Worm (Caenorhabditis elegans) whole organism, L4 larva: ENCODE measurements around the gene C39B10.3.

Source experiments
- F49E8.2 ChIP-seq: sonication (generic microtip); optimal IDR thresholded peaks from 2 replicates; lab custom pipeline; 2016; ENCODE audit warnings: missing compliant biosample characterization, mild to moderate bottlenecking, missing genetic modification characterization, borderline replicate concordance
- aly-2 ChIP-seq: sonication (generic microtip); optimal IDR thresholded peaks from 2 replicates; lab custom pipeline; 2018; ENCODE audit warnings: missing biosample characterization, missing genetic modification characterization
- egl-27 ChIP-seq: sonication (generic microtip); optimal IDR thresholded peaks from 3 replicates; lab custom pipeline; 2017; ENCODE audit warnings: missing biosample characterization, missing genetic modification reagents, missing genetic modification characterization
- fos-1 ChIP-seq: fragments of 150-350 bp; optimal IDR thresholded peaks from 2 replicates; lab custom pipeline; 2014; ENCODE audit warnings: missing biosample characterization, missing genetic modification characterization
- mdl-1 ChIP-seq, 2 experiments: fragments of 150-350 bp in 1 of 2; sonication (generic microtip) in 1 of 2; optimal IDR thresholded peaks; 2 replicates each; lab custom pipeline; 2014 to 2017; ENCODE audit warnings: missing biosample characterization in 2 of 2, missing genetic modification characterization in 2 of 2
- nhr-237 ChIP-seq: sonication (generic microtip); optimal IDR thresholded peaks from 2 replicates; lab custom pipeline; 2017; ENCODE audit warnings: missing biosample characterization, missing genetic modification characterization
- pha-4 ChIP-seq, 2 experiments: fragments of 150-350 bp in 1 of 2; fragments of 200-800 bp in 1 of 2; sonication (Bioruptor generic) in 1 of 2; IDR thresholded peaks in 1 of 2; optimal IDR thresholded peaks in 1 of 2; 2 replicates each; pipeline versions ENCODE4 v1.3.6 to Lab custom; 2014 to 2022; ENCODE audit warnings: missing genetic modification characterization in 2 of 2, missing genetic modification reagents in 2 of 2, missing biosample characterization in 1 of 2, missing compliant biosample characterization in 1 of 2
- unc-62 ChIP-seq, 3 experiments: fragments of 150-350 bp in 1 of 3; sonication (generic microtip); optimal IDR thresholded peaks in 2 of 3; peaks in 1 of 3; 1 replicate in 1 of 3; 2 replicates in 2 of 3; lab custom pipeline; 2014 to 2017; ENCODE audit warnings: missing biosample characterization in 3 of 3, missing genetic modification characterization in 3 of 3, missing genetic modification reagents in 3 of 3, missing genotype in 1 of 3

ce11 chrX:10476573-10476972, 32.6 kb downstream of the C39B10.3 start, which contains the start of gene C39B10.7:
- TF ChIP-seq unc-62 (GFP tag; optimal IDR thresholded peaks at IDR 0.05 in 1 of 2; lab: Kevin White, UChicago) (no peak), unc-62 (tag; optimal IDR thresholded peaks at IDR 0.05; lab: Kevin White, UChicago) (no peak), aly-2 (no peak), pha-4 (GFP tag; IDR thresholded peaks at IDR 0.05; lab: Robert Waterston, UW) (no peak), pha-4 (tag; optimal IDR thresholded peaks at IDR 0.05; lab: Kevin White, UChicago) (no peak), nhr-237 (tag; lab: Kevin White, UChicago) (no peak), mdl-1 (tag; optimal IDR thresholded peaks at IDR 0.05; lab: Kevin White, UChicago) (no peak), fos-1 (no peak), F49E8.2 (no peak), egl-27 (tag; lab: Kevin White, UChicago) (no peak)
